Worm (Caenorhabditis elegans) whole organism, mixed stage, embryonic: ENCODE results near the gene acl-8.

Experiments
- drap-1 ChIP-seq: fragments of 200-800 bp; sonication (Bioruptor generic); optimal IDR thresholded peaks from 3 replicates; lab custom pipeline; 2018; ENCODE audit warnings: mild to moderate bottlenecking, missing genetic modification characterization, missing compliant biosample characterization
- lsy-2 ChIP-seq: fragments of 150-350 bp; optimal IDR thresholded peaks from 2 replicates; lab custom pipeline; 2014; ENCODE audit warnings: missing biosample characterization, missing genetic modification characterization
- nhr-237 ChIP-seq: fragments of 150-350 bp; optimal IDR thresholded peaks from 2 replicates; lab custom pipeline; 2014; ENCODE audit warnings: missing biosample characterization, missing genetic modification characterization
- nhr-28 ChIP-seq: fragments of 150-350 bp; optimal IDR thresholded peaks from 2 replicates; lab custom pipeline; 2014; ENCODE audit warnings: missing biosample characterization, missing genetic modification characterization
- unc-39 ChIP-seq: fragments of 150-350 bp; optimal IDR thresholded peaks from 2 replicates; lab custom pipeline; 2014; ENCODE audit warnings: missing biosample characterization, missing genetic modification characterization
- unc-62 ChIP-seq: fragments of 150-350 bp; optimal IDR thresholded peaks from 2 replicates; lab custom pipeline; 2014; ENCODE audit warnings: missing biosample characterization, missing genetic modification reagents, missing genetic modification characterization

- TF ChIP-seq unc-39 (tag; lab: Kevin White, UChicago) (no peak), drap-1 (GFP tag; lab: Kevin White, UChicago) (no peak), unc-62 (GFP tag; lab: Kevin White, UChicago) (no peak), nhr-28 (no peak), nhr-237 (tag; lab: Kevin White, UChicago) (no peak), lsy-2 (no peak)
Measured at ce11 chrV:6424055-6424454, 26.6 kb upstream of the acl-8 start, which contains the start of gene urb-1.
